Worm (Caenorhabditis elegans) whole organism, young adult: ENCODE measurements around the gene hrpl-1.

Experiments used
- ets-4 ChIP-seq: fragments of 200-800 bp; sonication (Bioruptor generic); optimal IDR thresholded peaks from 2 replicates; lab custom pipeline; 2018; ENCODE audit warnings: mild to moderate bottlenecking, missing genetic modification characterization, missing compliant biosample characterization
- let-607 ChIP-seq, 2 experiments: fragments of 200-800 bp in 1 of 2; sonication (Bioruptor generic) in 1 of 2; sonication (generic microtip) in 1 of 2; optimal IDR thresholded peaks; 2 replicates each; lab custom pipeline; 2016 to 2018; ENCODE audit warnings: mild to moderate bottlenecking in 2 of 2, missing compliant biosample characterization in 2 of 2, missing genetic modification characterization in 2 of 2, moderate library complexity in 2 of 2, missing genotype in 1 of 2
- lin-40 ChIP-seq: sonication (generic microtip); optimal IDR thresholded peaks from 2 replicates; lab custom pipeline; 2016; ENCODE audit warnings: missing genetic modification characterization, mild to moderate bottlenecking, missing compliant biosample characterization, missing genotype, missing genetic modification reagents
- lin-54 ChIP-seq: fragments of 200-800 bp; sonication (Bioruptor generic); optimal IDR thresholded peaks from 2 replicates; lab custom pipeline; 2018; ENCODE audit warnings: mild to moderate bottlenecking, missing genetic modification characterization, missing compliant biosample characterization
- lir-1 ChIP-seq: fragments of 200-800 bp; sonication (Bioruptor generic); conservative IDR thresholded peaks from 2 replicates; pipeline ENCODE4 v1.3.6; 2022; ENCODE audit warnings: missing genetic modification reagents, missing genetic modification characterization, missing compliant biosample characterization
- somi-1 ChIP-seq: fragments of 200-800 bp; sonication (Bioruptor generic); optimal IDR thresholded peaks from 2 replicates; lab custom pipeline; 2018; ENCODE audit warnings: mild to moderate bottlenecking, missing genetic modification characterization, missing compliant biosample characterization

ce11 chrII:6890095-6890494 lies 8.4 kb upstream of the hrpl-1 start, which contains the start of gene acer-1:
- TF ChIP-seq let-607 (tag; optimal IDR thresholded peaks at IDR 0.05; lab: Kevin White, UChicago), result no peak
- no peak for TF ChIP-seq somi-1 (GFP tag; lab: Kevin White, UChicago)
- TF ChIP-seq lin-54 (GFP tag; lab: Kevin White, UChicago), result no peak
- TF ChIP-seq lin-40, result no peak
- no peak for TF ChIP-seq ets-4 (GFP tag; lab: Kevin White, UChicago)
- no peak for TF ChIP-seq lir-1 (GFP tag; lab: Robert Waterston, UW)
